Worm (Caenorhabditis elegans) whole organism, early embryonic: ENCODE data around the gene CD4.11.

Source experiments
- B0310.2 ChIP-seq: sonication (generic microtip); optimal IDR thresholded peaks from 2 replicates; lab custom pipeline; 2016; ENCODE audit warnings: mild to moderate bottlenecking, missing genetic modification characterization, missing compliant biosample characterization
- F13C5.2 ChIP-seq: sonication (generic microtip); optimal IDR thresholded peaks from 2 replicates; lab custom pipeline; 2017; ENCODE audit warnings: mild to moderate bottlenecking, missing genetic modification characterization, inconsistent platforms, missing compliant biosample characterization
- ama-1 ChIP-seq: fragments of 150-350 bp; optimal IDR thresholded peaks from 2 replicates; lab custom pipeline; 2014
- ceh-36 ChIP-seq: sonication (generic microtip); optimal IDR thresholded peaks from 2 replicates; lab custom pipeline; 2016; ENCODE audit warnings: missing genetic modification characterization, inconsistent platforms, missing compliant biosample characterization
- ets-7 ChIP-seq: sonication (generic microtip); optimal IDR thresholded peaks from 2 replicates; lab custom pipeline; 2016; ENCODE audit warnings: missing genotype, missing genetic modification characterization, missing compliant biosample characterization
- hnd-1 ChIP-seq: sonication (generic microtip); optimal IDR thresholded peaks from 2 replicates; lab custom pipeline; 2016; ENCODE audit warnings: missing genetic modification characterization, missing compliant biosample characterization

ce11 chrV:5634445-5634844, 49.5 kb downstream of the CD4.11 start:
- TF ChIP-seq hnd-1 (tag; lab: Kevin White, UChicago) (no peak), ets-7 (tag; lab: Kevin White, UChicago) (no peak), ama-1 (lab: Kevin White, UChicago) (no peak), F13C5.2 (tag; lab: Kevin White, UChicago) (no peak), ceh-36 (tag; lab: Kevin White, UChicago) (no peak), B0310.2 (tag; lab: Kevin White, UChicago) (no peak)
